Worm (Caenorhabditis elegans): ENCODE data around the gene chil-13.

Gene chil-13

ce11 chrII:9411497-9411896, 26.6 kb downstream of the chil-13 start, which contains the start of gene M176.9:
Gene M176.9, minus strand, starts transcription at chrII:9411597.
- no peak for TF ChIP-seq nhr-237 (tag; optimal IDR thresholded peaks at IDR 0.05)
- TF ChIP-seq tbx-8 (GFP tag; optimal IDR thresholded peaks at IDR 0.05): no peak
- TF ChIP-seq nhr-76 (tag; optimal IDR thresholded peaks at IDR 0.05): no peak
- no peak for TF ChIP-seq snpc-4 (tag; optimal IDR thresholded peaks at IDR 0.05)
- TF ChIP-seq drap-1 (GFP tag; optimal IDR thresholded peaks at IDR 0.05): no peak
- TF ChIP-seq hlh-1 (tag; optimal IDR thresholded peaks at IDR 0.05): no peak
- TF ChIP-seq elt-3 (tag; optimal IDR thresholded peaks at IDR 0.05): no peak
- TF ChIP-seq lin-32 (GFP tag; optimal IDR thresholded peaks at IDR 0.05): no peak
- no peak for TF ChIP-seq unc-62 (GFP tag; optimal IDR thresholded peaks at IDR 0.05)
- no peak for TF ChIP-seq ces-1 (GFP tag; optimal IDR thresholded peaks at IDR 0.05)

- TF ChIP-seq lin-32 (GFP tag; optimal IDR thresholded peaks at IDR 0.05) (no peak), elt-1 (tag; optimal IDR thresholded peaks at IDR 0.05; ENCODE audit: borderline replicate concordance, insufficient read depth) (no peak), mls-2 (tag; optimal IDR thresholded peaks at IDR 0.05) (no peak), unc-120 (tag; optimal IDR thresholded peaks at IDR 0.05; ENCODE audit: poor library complexity, severe bottlenecking) (no peak), ztf-11 (tag; optimal IDR thresholded peaks at IDR 0.05) (no peak), ham-2 (GFP tag; optimal IDR thresholded peaks at IDR 0.05) (no peak), bed-3 (GFP tag; optimal IDR thresholded peaks at IDR 0.05) (no peak), ceh-39 (tag; optimal IDR thresholded peaks at IDR 0.05) (no peak), drap-1 (GFP tag; optimal IDR thresholded peaks at IDR 0.05) (no peak), mab-5 (tag; optimal IDR thresholded peaks at IDR 0.05) (no peak), nhr-2 (tag; optimal IDR thresholded peaks at IDR 0.05) (no peak), lin-13 (tag; optimal IDR thresholded peaks at IDR 0.05) (no peak), flh-1 (GFP tag; optimal IDR thresholded peaks at IDR 0.05) (no peak), tbx-8 (GFP tag; optimal IDR thresholded peaks at IDR 0.05) (no peak), unc-62 (GFP tag; optimal IDR thresholded peaks at IDR 0.05) (no peak)
Measured at ce11 chrII:9407469-9407868, 30.7 kb downstream of the chil-13 start, which contains the start of gene arrd-2. Gene arrd-2, plus strand, starts transcription at chrII:9407769.

ce11 chrII:9407020-9407419, 31.1 kb downstream of the chil-13 start, which contains the start of gene mpz-6:
Gene mpz-6, minus strand, starts transcription at chrII:9407120.
- no peak for TF ChIP-seq nhr-12 (tag; optimal IDR thresholded peaks at IDR 0.05)
- TF ChIP-seq lin-13 (tag; optimal IDR thresholded peaks at IDR 0.05): no peak
- TF ChIP-seq sptf-1 (tag; optimal IDR thresholded peaks at IDR 0.05): no peak
- TF ChIP-seq ceh-83 (GFP tag; optimal IDR thresholded peaks at IDR 0.05): no peak

- no peak for TF ChIP-seq ham-2 (GFP tag; optimal IDR thresholded peaks at IDR 0.05)
- TF ChIP-seq cnd-1 (tag; optimal IDR thresholded peaks at IDR 0.05): no peak
- no peak for TF ChIP-seq ceh-43 (GFP tag; optimal IDR thresholded peaks at IDR 0.05)
- TF ChIP-seq M03D4.4 (tag; optimal IDR thresholded peaks at IDR 0.05): no peak
- TF ChIP-seq flh-1 (GFP tag; optimal IDR thresholded peaks at IDR 0.05): no peak
- TF ChIP-seq elt-1 (tag; optimal IDR thresholded peaks at IDR 0.05; ENCODE audit: borderline replicate concordance, insufficient read depth): no peak
- no peak for TF ChIP-seq nhr-12 (tag; optimal IDR thresholded peaks at IDR 0.05)
- no peak for TF ChIP-seq ztf-11 (tag; optimal IDR thresholded peaks at IDR 0.05)
- no peak for TF ChIP-seq drap-1 (GFP tag; optimal IDR thresholded peaks at IDR 0.05)
- no peak for TF ChIP-seq hlh-1 (tag; optimal IDR thresholded peaks at IDR 0.05)
- TF ChIP-seq pha-4 (tag; optimal IDR thresholded peaks at IDR 0.05): no peak
- no peak for TF ChIP-seq nhr-76 (tag; optimal IDR thresholded peaks at IDR 0.05)
- TF ChIP-seq mab-5 (tag; optimal IDR thresholded peaks at IDR 0.05): no peak
- no peak for TF ChIP-seq nhr-237 (tag; optimal IDR thresholded peaks at IDR 0.05)
- no peak for TF ChIP-seq ces-1 (GFP tag; optimal IDR thresholded peaks at IDR 0.05)
- no peak for TF ChIP-seq lin-32 (GFP tag; optimal IDR thresholded peaks at IDR 0.05)
- TF ChIP-seq bed-3 (GFP tag; optimal IDR thresholded peaks at IDR 0.05): no peak
- no peak for TF ChIP-seq mep-1 (tag; optimal IDR thresholded peaks at IDR 0.05)
- no peak for TF ChIP-seq snpc-4 (tag; optimal IDR thresholded peaks at IDR 0.05)
- no peak for TF ChIP-seq tbx-8 (GFP tag; optimal IDR thresholded peaks at IDR 0.05)
Measured at ce11 chrII:9403846-9404245, 34.3 kb downstream of the chil-13 start, which contains the start of gene Y51B9A.5. Gene Y51B9A.5, plus strand, starts transcription at chrII:9404146.

- TF ChIP-seq pha-4 (tag; optimal IDR thresholded peaks at IDR 0.05) (no peak), drap-1 (GFP tag; optimal IDR thresholded peaks at IDR 0.05) (no peak), blmp-1 (tag; optimal IDR thresholded peaks at IDR 0.05) (no peak), elt-3 (tag; optimal IDR thresholded peaks at IDR 0.05) (no peak), nhr-2 (tag; optimal IDR thresholded peaks at IDR 0.05) (no peak), nhr-12 (tag; optimal IDR thresholded peaks at IDR 0.05) (no peak), ceh-43 (GFP tag; optimal IDR thresholded peaks at IDR 0.05) (no peak), unc-120 (tag; optimal IDR thresholded peaks at IDR 0.05; ENCODE audit: poor library complexity, severe bottlenecking) (no peak), bed-3 (GFP tag; optimal IDR thresholded peaks at IDR 0.05) (no peak), nhr-237 (tag; optimal IDR thresholded peaks at IDR 0.05) (no peak), lsy-2 (tag; optimal IDR thresholded peaks at IDR 0.05) (no peak), M03D4.4 (tag; optimal IDR thresholded peaks at IDR 0.05) (no peak), ham-2 (GFP tag; optimal IDR thresholded peaks at IDR 0.05) (no peak), snpc-4 (tag; optimal IDR thresholded peaks at IDR 0.05) (no peak), zip-8 (tag; optimal IDR thresholded peaks at IDR 0.05) (no peak)
Measured at ce11 chrII:9403087-9403486, 35.0 kb downstream of the chil-13 start, which contains the start of gene Y51B9A.6. Gene Y51B9A.6, minus strand, starts transcription at chrII:9403187.

All from whole organism, mixed stage, embryonic.